Worm (Caenorhabditis elegans): ENCODE results near the gene F25E5.9.
A peak's percentile ranks its signal among the peaks of the same experiment; 100 is the strongest.

Gene F25E5.9

ce11 chrV:7415780-7416428, 21.8 kb downstream of the F25E5.9 start, which contains the start of gene F18E3.13 (continued):
- peak; percentile 88 for TF ChIP-seq nhr-71 (tag; optimal IDR thresholded peaks at IDR 0.05)
- TF ChIP-seq dsc-1 (tag; optimal IDR thresholded peaks at IDR 0.05) = no peak
- TF ChIP-seq ceh-63 (GFP tag; optimal IDR thresholded peaks at IDR 0.05) = no peak
- TF ChIP-seq unc-98 (GFP tag; IDR thresholded peaks at IDR 0.05) = no peak
- no peak for TF ChIP-seq ceh-88 (GFP tag; IDR thresholded peaks at IDR 0.05)
- no peak for TF ChIP-seq zag-1 (tag; optimal IDR thresholded peaks at IDR 0.05)
- TF ChIP-seq hlh-4 (tag; optimal IDR thresholded peaks at IDR 0.05) = no peak
- TF ChIP-seq elt-2 (tag; optimal IDR thresholded peaks at IDR 0.05) = no peak
- TF ChIP-seq irx-1 (tag; optimal IDR thresholded peaks at IDR 0.05) = no peak
- TF ChIP-seq tbx-2 (tag; optimal IDR thresholded peaks at IDR 0.05) = peak; percentile 70
- TF ChIP-seq snu-23 (GFP tag; optimal IDR thresholded peaks at IDR 0.05) = peak; percentile 74
- no peak for TF ChIP-seq nhr-11 (tag; optimal IDR thresholded peaks at IDR 0.05)
- TF ChIP-seq lir-3 (tag; optimal IDR thresholded peaks at IDR 0.05; ENCODE audit: poor library complexity) = no peak
- TF ChIP-seq mep-1 (tag; optimal IDR thresholded peaks at IDR 0.05) = no peak
- no peak for TF ChIP-seq fkh-10 (GFP tag; optimal IDR thresholded peaks at IDR 0.05)
- no peak for TF ChIP-seq sup-37 (GFP tag; optimal IDR thresholded peaks at IDR 0.05)
- TF ChIP-seq egl-27 (tag; optimal IDR thresholded peaks at IDR 0.05) = no peak
- TF ChIP-seq C34B4.2 (tag; optimal IDR thresholded peaks at IDR 0.05) = no peak
- no peak for TF ChIP-seq F16B12.6 (tag; optimal IDR thresholded peaks at IDR 0.05)
- no peak for TF ChIP-seq unc-62 (GFP tag; optimal IDR thresholded peaks at IDR 0.05)
- TF ChIP-seq nhr-28 (tag; optimal IDR thresholded peaks at IDR 0.05) = no peak
- TF ChIP-seq tlp-1 (tag; optimal IDR thresholded peaks at IDR 0.05) = no peak
- no peak for TF ChIP-seq egl-13 (tag; optimal IDR thresholded peaks at IDR 0.05)
- no peak for TF ChIP-seq rnt-1 (tag; optimal IDR thresholded peaks at IDR 0.05)
- no peak for TF ChIP-seq zip-4 (GFP tag; optimal IDR thresholded peaks at IDR 0.05)
- no peak for TF ChIP-seq ceh-90 (tag; optimal IDR thresholded peaks at IDR 0.05)
- TF ChIP-seq aha-1 (tag; optimal IDR thresholded peaks at IDR 0.05) = no peak
- peak; percentile 53; the same call in 1 of the 2 replicates for TF ChIP-seq grh-1 (GFP tag; IDR thresholded peaks at IDR 0.05)
- TF ChIP-seq sox-4 (tag; optimal IDR thresholded peaks at IDR 0.05) = no peak
- TF ChIP-seq nhr-47 (tag; optimal IDR thresholded peaks at IDR 0.05) = peak; percentile 34
- no peak for TF ChIP-seq unc-86 (tag; optimal IDR thresholded peaks at IDR 0.05)
- TF ChIP-seq unc-130 (tag; optimal IDR thresholded peaks at IDR 0.05) = peak; percentile 32
- TF ChIP-seq ceh-8 (GFP tag; optimal IDR thresholded peaks at IDR 0.05) = no peak
- TF ChIP-seq ces-1 (GFP tag; optimal IDR thresholded peaks at IDR 0.05) = no peak
- TF ChIP-seq pqm-1 (tag; optimal IDR thresholded peaks at IDR 0.05) = no peak
- no peak for TF ChIP-seq lin-15B (tag; optimal IDR thresholded peaks at IDR 0.05)

- TF ChIP-seq nhr-85 (tag) (no peak), hpl-2 (GFP tag; optimal IDR thresholded peaks at IDR 0.05) (no peak), nhr-11 (tag; optimal IDR thresholded peaks at IDR 0.05) (no peak), mdl-1 (tag; optimal IDR thresholded peaks at IDR 0.05) (no peak), nhr-71 (tag; optimal IDR thresholded peaks at IDR 0.05) (no peak), ceh-8 (GFP tag; optimal IDR thresholded peaks at IDR 0.05) (no peak), lin-35 (GFP tag; optimal IDR thresholded peaks at IDR 0.05) (peak in 1 of 2 experiments; percentile 12)
Measured at ce11 chrV:7414909-7415308, 22.8 kb downstream of the F25E5.9 start, which contains the start of gene F18E3.12. F18E3.12 (plus strand) TSS chrV:7414985.
